Worm (Caenorhabditis elegans): ENCODE measurements around the gene swan-1.

ce11 chrV:13843147-13843546 lies 36.1 kb upstream of the swan-1 start, which contains the start of gene srx-130:
- TF ChIP-seq ceh-18 (tag; optimal IDR thresholded peaks at IDR 0.05) (no peak), unc-42 (tag; optimal IDR thresholded peaks at IDR 0.05) (no peak), dve-1 (tag; optimal IDR thresholded peaks at IDR 0.05) (no peak), ama-1 (optimal IDR thresholded peaks at IDR 0.05) (no peak), ceh-34 (tag; optimal IDR thresholded peaks at IDR 0.05) (no peak)
